Worm (Caenorhabditis elegans): ENCODE measurements around the gene F31F4.17.

DNA sequence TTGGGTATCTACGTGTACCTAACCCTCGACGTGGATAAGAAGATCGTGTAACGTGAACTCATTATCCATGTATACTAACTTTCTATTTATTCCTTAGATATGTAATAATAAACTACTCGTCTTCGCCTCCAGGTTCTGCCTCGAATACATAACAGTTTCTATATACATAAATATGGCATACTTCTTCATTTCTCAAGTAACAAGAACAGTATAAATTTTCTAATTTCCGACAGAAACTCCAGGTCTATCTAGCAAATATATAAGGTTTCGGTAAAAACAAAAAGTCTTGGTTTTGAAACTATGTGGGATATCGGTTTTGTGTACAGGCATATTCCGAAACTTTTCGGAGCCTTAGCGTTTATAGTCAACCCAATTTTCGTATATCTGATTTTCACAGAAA lies 21.8 kb downstream of the F31F4.17 start, which contains the start of gene srj-37:
- TF ChIP-seq ZK546.5 (tag; optimal IDR thresholded peaks at IDR 0.05) (no peak), gei-8 (GFP tag; optimal IDR thresholded peaks at IDR 0.05) (no peak), spr-1 (tag; optimal IDR thresholded peaks at IDR 0.05) (no peak), lsy-2 (tag; optimal IDR thresholded peaks at IDR 0.05) (no peak)

All from whole organism, L4 larva.